Worm (Caenorhabditis elegans): ENCODE results near the gene C24D10.5.
A peak's percentile ranks its signal among the peaks of the same experiment; 100 is the strongest.

The C24D10.5 gene

DNA sequence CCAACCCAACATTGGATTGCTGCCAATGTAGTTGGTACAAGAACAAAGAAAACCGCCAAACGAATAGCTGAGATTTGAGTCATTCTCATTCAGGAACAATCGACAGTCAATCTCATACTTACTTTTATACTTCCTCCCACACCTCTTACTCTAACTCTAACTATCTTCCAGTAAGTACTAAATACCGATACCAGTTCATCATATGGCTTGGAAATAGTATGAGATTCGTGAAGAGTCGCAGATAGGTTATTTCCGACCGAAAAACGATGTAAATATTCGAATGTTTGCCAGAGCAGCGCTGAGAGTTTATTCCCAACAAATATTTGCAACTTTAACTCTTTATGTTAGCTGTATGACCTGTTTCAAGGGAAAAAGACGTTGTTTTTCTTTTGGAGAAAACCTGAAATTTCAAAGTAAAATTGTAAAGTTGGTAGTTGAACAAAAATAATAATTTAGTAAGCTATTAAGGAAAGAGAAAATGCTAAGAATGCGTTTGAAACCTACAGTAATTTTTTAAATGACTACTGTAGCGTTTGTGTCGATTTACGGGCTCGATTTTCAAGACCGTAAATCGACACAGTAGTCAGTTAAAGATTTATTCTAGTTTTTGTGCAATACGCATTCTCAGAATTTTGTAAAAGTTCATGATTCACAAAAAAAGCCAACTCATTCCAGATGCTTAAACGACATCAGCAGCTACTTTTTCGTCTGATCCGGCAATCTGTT is 36.8 kb downstream of the C24D10.5 start, which contains the start of the genes W03F8.6 and mtrf-1L:
TSS of gene W03F8.6 (minus strand) at position 101 of the 726 bp plus-strand sequence.
TSS of gene mtrf-1L (plus strand) at position 676 of the 726 bp plus-strand sequence.
- no peak for TF ChIP-seq nhr-25 (tag; optimal IDR thresholded peaks at IDR 0.05; ENCODE audit: borderline replicate concordance, insufficient read depth)
- TF ChIP-seq jun-1 (tag; optimal IDR thresholded peaks at IDR 0.05), result no peak
- TF ChIP-seq cey-2 (tag; optimal IDR thresholded peaks at IDR 0.05; ENCODE audit: borderline replicate concordance, insufficient read depth), result no peak
- no peak for TF ChIP-seq lir-3 (tag; optimal IDR thresholded peaks at IDR 0.05)
- no peak for TF ChIP-seq mdl-1 (tag; optimal IDR thresholded peaks at IDR 0.05)
- no peak for TF ChIP-seq spr-1 (tag; optimal IDR thresholded peaks at IDR 0.05)
- no peak for TF ChIP-seq lin-38 (GFP tag; IDR thresholded peaks at IDR 0.05)
- TF ChIP-seq hif-1 (tag; optimal IDR thresholded peaks at IDR 0.05), result no peak
- TF ChIP-seq ceh-32 (tag; optimal IDR thresholded peaks at IDR 0.05; ENCODE audit: poor library complexity), result no peak
- TF ChIP-seq mxl-2 (GFP tag; conservative IDR thresholded peaks at IDR 0.05), result no peak

DNA sequence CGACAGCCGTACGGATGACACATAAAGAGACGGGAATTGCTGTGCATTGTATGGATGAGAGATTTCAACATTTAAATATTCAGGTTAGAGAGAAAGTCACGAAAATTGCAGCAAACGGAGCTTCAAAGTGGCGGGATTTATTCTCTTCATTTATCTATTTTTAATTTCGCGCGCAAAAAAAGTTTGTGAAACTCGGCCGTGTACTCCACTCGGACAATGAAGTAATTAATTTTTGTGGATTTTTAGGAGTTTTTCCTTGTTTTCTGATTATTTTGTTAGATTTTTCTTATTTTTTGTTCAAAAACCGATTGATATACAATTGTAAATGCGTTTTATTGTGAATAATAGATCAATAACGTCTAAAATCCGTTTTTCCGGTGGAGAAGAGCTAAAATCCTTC is 38.2 kb downstream of the C24D10.5 start:
- TF ChIP-seq unc-130 (GFP tag; optimal IDR thresholded peaks at IDR 0.05) (no peak), snpc-1.2 (GFP tag; IDR thresholded peaks at IDR 0.05) (peak; percentile 36; the same call in 1 of the 2 replicates), F49E8.2 (tag; optimal IDR thresholded peaks at IDR 0.05; ENCODE audit: borderline replicate concordance) (peak; percentile 13), lin-38 (GFP tag; IDR thresholded peaks at IDR 0.05) (peak; percentile 49), dpl-1 (GFP tag; optimal IDR thresholded peaks at IDR 0.05) (peak; percentile 84), duxl-1 (tag; optimal IDR thresholded peaks at IDR 0.05; ENCODE audit: poor library complexity) (no peak)

DNA sequence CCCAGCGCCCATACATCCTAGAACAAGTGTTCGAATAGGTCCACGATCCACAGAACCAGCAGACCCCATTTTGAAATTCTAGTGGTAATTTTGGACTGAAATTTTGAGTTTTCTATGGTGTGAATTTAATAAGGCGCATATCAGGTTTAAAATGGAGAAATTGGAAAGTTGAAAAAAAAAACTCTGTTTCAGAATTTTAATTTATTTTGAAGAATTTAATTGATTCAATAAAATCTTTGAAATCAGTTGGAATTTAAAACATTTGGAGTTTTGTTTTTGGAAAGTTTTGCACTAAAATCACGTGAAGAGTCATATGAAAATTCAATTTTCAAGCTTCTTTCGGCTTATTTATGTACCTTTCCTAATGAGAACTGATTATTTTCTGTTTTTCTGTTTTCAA is 45.6 kb downstream of the C24D10.5 start, which contains the start of gene gpa-18:
TSS of gene gpa-18 (minus strand) at position 101 of the 400 bp plus-strand sequence.
- TF ChIP-seq dmd-9 (GFP tag; IDR thresholded peaks at IDR 0.05) (no peak), spr-3 (GFP tag; optimal IDR thresholded peaks at IDR 0.05) (no peak), gei-8 (GFP tag; optimal IDR thresholded peaks at IDR 0.05) (no peak), mxl-2 (GFP tag; conservative IDR thresholded peaks at IDR 0.05) (no peak), mxl-3 (GFP tag; optimal IDR thresholded peaks at IDR 0.05) (no peak), lin-13 (GFP tag; optimal IDR thresholded peaks at IDR 0.05) (no peak), nhr-48 (tag; optimal IDR thresholded peaks at IDR 0.05) (no peak), nhr-41 (GFP tag; IDR thresholded peaks at IDR 0.05) (no peak), tag-97 (GFP tag; IDR thresholded peaks at IDR 0.05) (no peak), nhr-11 (tag; optimal IDR thresholded peaks at IDR 0.05) (no peak), egl-43 (GFP tag; IDR thresholded peaks at IDR 0.05) (no peak), lir-3 (tag; optimal IDR thresholded peaks at IDR 0.05) (no peak)

DNA sequence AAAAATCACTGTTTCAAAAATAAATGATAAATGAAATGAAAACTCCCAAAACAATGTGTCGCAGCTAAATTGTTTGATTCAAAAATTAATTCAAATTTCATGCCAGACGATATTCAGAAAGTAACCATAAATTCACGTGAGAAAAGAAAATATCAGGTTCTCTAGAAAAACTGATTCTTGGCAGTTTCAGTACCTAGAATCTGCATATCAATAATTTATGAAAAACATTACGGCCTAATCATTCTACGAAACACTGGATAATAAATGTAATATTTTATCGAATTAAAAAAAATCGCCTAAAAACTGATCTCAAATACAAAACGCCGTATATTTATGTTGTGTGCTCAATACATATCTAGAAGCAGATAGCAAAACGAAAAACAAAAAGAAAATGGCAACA is 50.9 kb downstream of the C24D10.5 start:
- TF ChIP-seq mes-2 (tag; optimal IDR thresholded peaks at IDR 0.05; ENCODE audit: poor library complexity, severe bottlenecking) (no peak), nhr-11 (tag; optimal IDR thresholded peaks at IDR 0.05) (peak; percentile 43)
